Fruit fly (Drosophila melanogaster): Measurements from ENCODE around the gene Gbeta5.

Gbeta5 gene

dm6 chrX:8141353-8142066, 10.6 kb downstream of the Gbeta5 start (continued):
- no peak for TF ChIP-seq PHDP (tag; optimal IDR thresholded peaks at IDR 0.05)
- no peak for TF ChIP-seq Hr3 (GFP tag; optimal IDR thresholded peaks at IDR 0.05)
- no peak for TF ChIP-seq CG7271 (tag; optimal IDR thresholded peaks at IDR 0.05)
- TF ChIP-seq CG4360 (GFP tag; IDR thresholded peaks at IDR 0.05) = peak; percentile 53; the same call in 1 of the 2 replicates
- TF ChIP-seq sima (GFP tag; optimal IDR thresholded peaks at IDR 0.05) = no peak
- no peak for TF ChIP-seq tio (GFP tag; optimal IDR thresholded peaks at IDR 0.05)
- no peak for TF ChIP-seq disco-r (GFP tag; optimal IDR thresholded peaks at IDR 0.05)
- TF ChIP-seq NC2α (GFP tag; optimal IDR thresholded peaks at IDR 0.05) = no peak
- no peak for TF ChIP-seq CG3838 (GFP tag; optimal IDR thresholded peaks at IDR 0.05)
- TF ChIP-seq CG9437 (GFP tag; optimal IDR thresholded peaks at IDR 0.05) = no peak
- TF ChIP-seq insv (GFP tag; optimal IDR thresholded peaks at IDR 0.05) = no peak
- no peak for TF ChIP-seq CG2889 (GFP tag; IDR thresholded peaks at IDR 0.05)
- TF ChIP-seq oc (tag; optimal IDR thresholded peaks at IDR 0.05) = no peak
- TF ChIP-seq CG11456 (GFP tag; IDR thresholded peaks at IDR 0.05) = no peak
- no peak for TF ChIP-seq H2.0 (GFP tag; IDR thresholded peaks at IDR 0.05)
- peak; percentile 15 for TF ChIP-seq CG4820 (GFP tag; optimal IDR thresholded peaks at IDR 0.05)
- TF ChIP-seq CG32532 (GFP tag; IDR thresholded peaks at IDR 0.05) = peak; percentile 25
- no peak for TF ChIP-seq CG4707 (GFP tag; optimal IDR thresholded peaks at IDR 0.05)
- no peak for TF ChIP-seq Lim3 (GFP tag; IDR thresholded peaks at IDR 0.05)
- peak; percentile 3 for TF ChIP-seq CG10979 (tag; optimal IDR thresholded peaks at IDR 0.05)
- TF ChIP-seq slp2 (GFP tag; optimal IDR thresholded peaks at IDR 0.05) = no peak
- TF ChIP-seq CG31365 (tag; optimal IDR thresholded peaks at IDR 0.05) = no peak
- TF ChIP-seq CG7786 (GFP tag; optimal IDR thresholded peaks at IDR 0.05) = peak; percentile 36
- TF ChIP-seq ind (GFP tag; optimal IDR thresholded peaks at IDR 0.05) = peak; percentile 10
- no peak for TF ChIP-seq CG6791 (GFP tag; IDR thresholded peaks at IDR 0.05; ENCODE audit: partially characterized antibody)
- no peak for TF ChIP-seq CG5245 (GFP tag; optimal IDR thresholded peaks at IDR 0.05)
- TF ChIP-seq Atf-2 (GFP tag; optimal IDR thresholded peaks at IDR 0.05) = peak; percentile 5
- TF ChIP-seq CG1603 (tag; optimal IDR thresholded peaks at IDR 0.05) = peak; percentile 37
- TF ChIP-seq CrebB (tag; optimal IDR thresholded peaks at IDR 0.05) = no peak
- no peak for TF ChIP-seq Hey (tag; optimal IDR thresholded peaks at IDR 0.05)
- peak; percentile 4 for TF ChIP-seq Hand (GFP tag; optimal IDR thresholded peaks at IDR 0.05)
- TF ChIP-seq bsh (GFP tag; optimal IDR thresholded peaks at IDR 0.05) = peak in 1 of 2 experiments; percentile 4
- TF ChIP-seq row (GFP tag; IDR thresholded peaks at IDR 0.05) = 0 out of 3 replicates have a peak, but pooled peaks have one; percentile 24
- TF ChIP-seq Side (GFP tag; optimal IDR thresholded peaks at IDR 0.05) = peak; percentile 62
- TF ChIP-seq CG3281 (GFP tag; optimal IDR thresholded peaks at IDR 0.05) = peak; percentile 31
- no peak for TF ChIP-seq Trl (optimal IDR thresholded peaks at IDR 0.05)
- TF ChIP-seq Trl (GFP tag; optimal IDR thresholded peaks at IDR 0.05) = peak; percentile 4
- TF ChIP-seq Dref (GFP tag; IDR thresholded peaks at IDR 0.05) = peak; percentile 10; the same call in 1 of the 2 replicates
- TF ChIP-seq lov (optimal IDR thresholded peaks at IDR 0.05) = no peak
- TF ChIP-seq lov (GFP tag; IDR thresholded peaks at IDR 0.05) = peak; percentile 29; the same call in 1 of the 3 replicates
- TF ChIP-seq pfk (GFP tag; optimal IDR thresholded peaks at IDR 0.05) = peak; percentile 13
- no peak for TF ChIP-seq maf-S (GFP tag; optimal IDR thresholded peaks at IDR 0.05)
- TF ChIP-seq br (optimal IDR thresholded peaks at IDR 0.05) = no peak
- no peak for TF ChIP-seq cato (GFP tag; optimal IDR thresholded peaks at IDR 0.05; ENCODE audit: borderline replicate concordance)
- TF ChIP-seq Abd-B (GFP tag; optimal IDR thresholded peaks at IDR 0.05) = no peak
- peak; percentile 4 for TF ChIP-seq CG8924 (tag; optimal IDR thresholded peaks at IDR 0.05)
- TF ChIP-seq Ets97D (GFP tag; optimal IDR thresholded peaks at IDR 0.05) = no peak
- no peak for TF ChIP-seq CG30431 (GFP tag; optimal IDR thresholded peaks at IDR 0.05)
- no peak for TF ChIP-seq CG6654 (GFP tag; optimal IDR thresholded peaks at IDR 0.05)
- TF ChIP-seq Mrtf (GFP tag; IDR thresholded peaks at IDR 0.05) = no peak
- no peak for TF ChIP-seq CG2199 (GFP tag; IDR thresholded peaks at IDR 0.05)

Measured in whole organism, embryonic.